Fruit fly (Drosophila melanogaster) whole organism: ENCODE data around the gene kmg.

Source experiments
- CG8478 ChIP-seq: fragments of >200 bp; optimal IDR thresholded peaks from 2 replicates; lab custom pipeline; 2018; ENCODE audit warnings: inconsistent platforms
- pan ChIP-seq: fragments of >200 bp; optimal IDR thresholded peaks from 2 replicates; lab custom pipeline; 2017
- psq ChIP-seq: fragments of >200 bp; optimal IDR thresholded peaks from 2 replicates; lab custom pipeline; 2017

dm6 chr2L:13116738-13117137 lies 43.6 kb upstream of the kmg start:
- TF ChIP-seq psq (lab: Kevin White, UChicago) (no peak), CG8478 (lab: Kevin White, UChicago) (no peak), pan (lab: Kevin White, UChicago) (no peak)
